Worm (Caenorhabditis elegans): ENCODE data around the gene orc-1.

DNA sequence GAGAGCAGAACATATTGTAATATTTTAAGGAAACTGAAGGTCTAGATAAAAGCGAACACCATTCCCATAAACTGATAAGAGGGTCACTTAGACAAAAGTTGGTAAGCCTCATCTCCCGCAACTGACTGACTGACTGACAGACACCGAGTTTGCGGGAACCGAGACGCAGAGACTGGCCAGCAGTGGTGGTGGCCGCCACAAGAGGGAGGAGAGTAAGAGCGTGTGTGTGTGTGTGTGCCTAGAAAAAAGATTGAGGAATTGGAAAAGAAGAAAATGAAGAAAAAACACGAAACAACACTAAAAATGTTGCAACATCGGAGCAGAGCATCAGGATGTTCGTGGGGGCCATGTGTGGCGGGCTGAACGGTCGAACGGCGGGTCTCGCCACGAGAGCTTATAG, 8.4 kb upstream of the orc-1 start:
- TF ChIP-seq med-1 (GFP tag; optimal IDR thresholded peaks at IDR 0.05; ENCODE audit: insufficient read depth) (no peak), flt-1 (GFP tag; IDR thresholded peaks at IDR 0.05) (no peak), klf-2 (GFP tag; conservative IDR thresholded peaks at IDR 0.05) (no peak), T22C8.4 (GFP tag; IDR thresholded peaks at IDR 0.05) (no peak), cog-1 (tag; optimal IDR thresholded peaks at IDR 0.05) (no peak), ref-1 (GFP tag; conservative IDR thresholded peaks at IDR 0.05) (no peak), tab-1 (GFP tag; IDR thresholded peaks at IDR 0.05) (no peak), ztf-29 (GFP tag; IDR thresholded peaks at IDR 0.05) (no peak)
